Worm (Caenorhabditis elegans) whole organism, early embryonic: ENCODE data around the gene clec-51.

Experiments
- B0310.2 ChIP-seq: sonication (generic microtip); optimal IDR thresholded peaks from 2 replicates; lab custom pipeline; 2016; ENCODE audit warnings: mild to moderate bottlenecking, missing genetic modification characterization, missing compliant biosample characterization
- F13C5.2 ChIP-seq: sonication (generic microtip); optimal IDR thresholded peaks from 2 replicates; lab custom pipeline; 2017; ENCODE audit warnings: mild to moderate bottlenecking, missing genetic modification characterization, inconsistent platforms, missing compliant biosample characterization
- aly-1 ChIP-seq: sonication (generic microtip); optimal IDR thresholded peaks from 2 replicates; lab custom pipeline; 2016; ENCODE audit warnings: missing genetic modification characterization, missing compliant biosample characterization
- ama-1 ChIP-seq: fragments of 150-350 bp; optimal IDR thresholded peaks from 2 replicates; lab custom pipeline; 2014
- ceh-13 ChIP-seq: fragments of 200-800 bp; sonication (Bioruptor generic); optimal IDR thresholded peaks from 2 replicates; lab custom pipeline; 2018; ENCODE audit warnings: mild to moderate bottlenecking, missing genetic modification characterization, missing compliant biosample characterization
- ceh-36 ChIP-seq: sonication (generic microtip); optimal IDR thresholded peaks from 2 replicates; lab custom pipeline; 2016; ENCODE audit warnings: missing genetic modification characterization, inconsistent platforms, missing compliant biosample characterization
- ets-7 ChIP-seq: sonication (generic microtip); optimal IDR thresholded peaks from 2 replicates; lab custom pipeline; 2016; ENCODE audit warnings: missing genotype, missing genetic modification characterization, missing compliant biosample characterization
- flt-1 ChIP-seq: fragments of 200-800 bp; sonication (Bioruptor generic); IDR thresholded peaks from 2 replicates; pipeline ENCODE4 v1.3.6; 2022; ENCODE audit warnings: missing genetic modification characterization, missing compliant biosample characterization
- hmbx-1 ChIP-seq: sonication (generic microtip); optimal IDR thresholded peaks from 2 replicates; lab custom pipeline; 2016; ENCODE audit warnings: mild to moderate bottlenecking, missing genetic modification characterization, missing compliant biosample characterization
- hmg-4 ChIP-seq: fragments of 200-800 bp; sonication (Bioruptor generic); optimal IDR thresholded peaks from 2 replicates; lab custom pipeline; 2018; ENCODE audit warnings: mild to moderate bottlenecking, missing genetic modification characterization, missing compliant biosample characterization
- hnd-1 ChIP-seq: sonication (generic microtip); optimal IDR thresholded peaks from 2 replicates; lab custom pipeline; 2016; ENCODE audit warnings: missing genetic modification characterization, missing compliant biosample characterization
- pes-1 ChIP-seq: fragments of 200-800 bp; sonication (Bioruptor generic); IDR thresholded peaks from 2 replicates; pipeline ENCODE4 v1.3.6; 2022; ENCODE audit warnings: missing genetic modification reagents, missing genetic modification characterization, missing compliant biosample characterization
- scrt-1 ChIP-seq: fragments of 200-800 bp; sonication (Bioruptor generic); IDR thresholded peaks from 2 replicates; pipeline ENCODE4 v1.3.6; 2022; ENCODE audit warnings: missing genetic modification characterization, missing compliant biosample characterization
- sea-1 ChIP-seq: fragments of 200-800 bp; sonication (Bioruptor generic); conservative IDR thresholded peaks from 2 replicates; pipeline ENCODE4 v1.3.6; 2022; ENCODE audit warnings: missing genetic modification characterization, missing compliant biosample characterization
- tbx-11 ChIP-seq: fragments of 200-800 bp; sonication (Bioruptor generic); IDR thresholded peaks from 2 replicates; pipeline ENCODE4 v1.3.6; 2022; ENCODE audit warnings: missing genetic modification characterization, missing compliant biosample characterization
- tbx-37 ChIP-seq: fragments of 200-800 bp; sonication (Bioruptor generic); conservative IDR thresholded peaks from 2 replicates; pipeline ENCODE4 v1.3.6; 2022; ENCODE audit warnings: missing genetic modification reagents, missing genetic modification characterization, missing compliant biosample characterization
- tra-4 ChIP-seq: sonication (generic microtip); optimal IDR thresholded peaks from 2 replicates; lab custom pipeline; 2017; ENCODE audit warnings: missing genetic modification characterization, missing compliant biosample characterization

The clec-51 gene

ce11 chrIV:8161774-8162173, 1.8 kb downstream of the clec-51 start:
- TF ChIP-seq pes-1 (GFP tag; lab: Robert Waterston, UW), result no peak
- TF ChIP-seq ets-7 (tag; lab: Kevin White, UChicago), result no peak
- no peak for TF ChIP-seq scrt-1 (GFP tag; lab: Robert Waterston, UW)
- no peak for TF ChIP-seq tra-4 (tag; lab: Kevin White, UChicago)
- TF ChIP-seq tbx-11 (GFP tag; lab: Robert Waterston, UW), result no peak
- TF ChIP-seq ceh-36 (tag; lab: Kevin White, UChicago), result no peak
- TF ChIP-seq hmbx-1 (tag; lab: Kevin White, UChicago), result no peak
- no peak for TF ChIP-seq hmg-4 (GFP tag; lab: Kevin White, UChicago)
- TF ChIP-seq ama-1 (lab: Kevin White, UChicago), result no peak
- no peak for TF ChIP-seq tbx-37
- TF ChIP-seq F13C5.2, result no peak
- no peak for TF ChIP-seq flt-1 (GFP tag; lab: Robert Waterston, UW)
- no peak for TF ChIP-seq sea-1 (GFP tag; lab: Robert Waterston, UW)

- TF ChIP-seq aly-1 (tag; lab: Kevin White, UChicago), result no peak
- TF ChIP-seq pes-1 (GFP tag; lab: Robert Waterston, UW), result no peak
- TF ChIP-seq tbx-11 (GFP tag; lab: Robert Waterston, UW), result no peak
- TF ChIP-seq hnd-1, result no peak
- no peak for TF ChIP-seq B0310.2 (tag; lab: Kevin White, UChicago)
- TF ChIP-seq ets-7 (tag; lab: Kevin White, UChicago), result no peak
- TF ChIP-seq ama-1 (lab: Kevin White, UChicago), result no peak
- TF ChIP-seq hmbx-1 (tag; lab: Kevin White, UChicago), result no peak
- no peak for TF ChIP-seq F13C5.2
- TF ChIP-seq scrt-1 (GFP tag; lab: Robert Waterston, UW), result no peak
- no peak for TF ChIP-seq tbx-37
- no peak for TF ChIP-seq flt-1 (GFP tag; lab: Robert Waterston, UW)
- no peak for TF ChIP-seq sea-1 (GFP tag; lab: Robert Waterston, UW)
- TF ChIP-seq ceh-13 (GFP tag; lab: Kevin White, UChicago), result no peak
- no peak for TF ChIP-seq hmg-4 (GFP tag; lab: Kevin White, UChicago)
- TF ChIP-seq ceh-36 (tag; lab: Kevin White, UChicago), result no peak
- no peak for TF ChIP-seq tra-4 (tag; lab: Kevin White, UChicago)
These were observed 3.6 kb downstream of the clec-51 start for ce11 chrIV:8159995-8160394.

- TF ChIP-seq F13C5.2 (no peak), tbx-37 (no peak)
These were observed 4.5 kb downstream of the clec-51 start, which contains the start of gene faah-1 for ce11 chrIV:8159087-8159486. TSS of gene faah-1 (plus strand) at chrIV:8159387.

ce11 chrIV:8157161-8157560, 6.4 kb downstream of the clec-51 start, which contains the start of gene B0218.5:
TSS of gene B0218.5 (minus strand) at chrIV:8157261.
- TF ChIP-seq sea-1 (GFP tag; lab: Robert Waterston, UW) (no peak), pes-1 (GFP tag; lab: Robert Waterston, UW) (no peak), tbx-11 (GFP tag; lab: Robert Waterston, UW) (no peak), ceh-36 (tag; lab: Kevin White, UChicago) (no peak), F13C5.2 (no peak), B0310.2 (tag; lab: Kevin White, UChicago) (no peak), ama-1 (lab: Kevin White, UChicago) (no peak), flt-1 (GFP tag; lab: Robert Waterston, UW) (no peak), hmbx-1 (tag; lab: Kevin White, UChicago) (no peak), hmg-4 (GFP tag; lab: Kevin White, UChicago) (no peak), scrt-1 (GFP tag; lab: Robert Waterston, UW) (no peak), aly-1 (tag; lab: Kevin White, UChicago) (no peak), hnd-1 (no peak), ets-7 (tag; lab: Kevin White, UChicago) (no peak), ceh-13 (GFP tag; lab: Kevin White, UChicago) (no peak), tbx-37 (no peak), tra-4 (tag; lab: Kevin White, UChicago) (no peak)

- TF ChIP-seq aly-1 (tag; lab: Kevin White, UChicago) (no peak), ets-7 (tag; lab: Kevin White, UChicago) (no peak), tra-4 (tag; lab: Kevin White, UChicago) (no peak), sea-1 (GFP tag; lab: Robert Waterston, UW) (no peak), hnd-1 (no peak), hmg-4 (GFP tag; lab: Kevin White, UChicago) (no peak), tbx-11 (GFP tag; lab: Robert Waterston, UW) (no peak), tbx-37 (no peak), ama-1 (lab: Kevin White, UChicago) (no peak), ceh-36 (tag; lab: Kevin White, UChicago) (no peak), scrt-1 (GFP tag; lab: Robert Waterston, UW) (no peak), flt-1 (GFP tag; lab: Robert Waterston, UW) (no peak), B0310.2 (tag; lab: Kevin White, UChicago) (no peak), ceh-13 (GFP tag; lab: Kevin White, UChicago) (no peak)
These were observed 8.6 kb downstream of the clec-51 start for ce11 chrIV:8154966-8155365.

ce11 chrIV:8153163-8153562, 10.4 kb downstream of the clec-51 start:
- no peak for TF ChIP-seq aly-1 (tag; lab: Kevin White, UChicago)
- no peak for TF ChIP-seq tra-4 (tag; lab: Kevin White, UChicago)
- TF ChIP-seq hmbx-1 (tag; lab: Kevin White, UChicago), result no peak
- TF ChIP-seq ets-7 (tag; lab: Kevin White, UChicago), result no peak
- no peak for TF ChIP-seq F13C5.2
- no peak for TF ChIP-seq pes-1 (GFP tag; lab: Robert Waterston, UW)
- no peak for TF ChIP-seq scrt-1 (GFP tag; lab: Robert Waterston, UW)
- TF ChIP-seq ceh-13 (GFP tag; lab: Kevin White, UChicago), result no peak
- TF ChIP-seq hmg-4 (GFP tag; lab: Kevin White, UChicago), result no peak
- TF ChIP-seq sea-1 (GFP tag; lab: Robert Waterston, UW), result no peak
- no peak for TF ChIP-seq ceh-36 (tag; lab: Kevin White, UChicago)
- TF ChIP-seq tbx-37, result no peak
- no peak for TF ChIP-seq tbx-11 (GFP tag; lab: Robert Waterston, UW)
- TF ChIP-seq flt-1 (GFP tag; lab: Robert Waterston, UW), result no peak

- TF ChIP-seq hmbx-1 (tag; lab: Kevin White, UChicago), result no peak
- no peak for TF ChIP-seq aly-1 (tag; lab: Kevin White, UChicago)
- no peak for TF ChIP-seq scrt-1 (GFP tag; lab: Robert Waterston, UW)
- TF ChIP-seq flt-1 (GFP tag; lab: Robert Waterston, UW), result no peak
- no peak for TF ChIP-seq ceh-13 (GFP tag; lab: Kevin White, UChicago)
- TF ChIP-seq ama-1 (lab: Kevin White, UChicago), result no peak
- TF ChIP-seq ceh-36 (tag; lab: Kevin White, UChicago), result no peak
These were observed 10.9 kb downstream of the clec-51 start for ce11 chrIV:8152688-8153087.
